Fruit fly (Drosophila melanogaster) whole organism, prepupa: ENCODE results near the gene CG9018.

Source experiments
- CG6808 ChIP-seq: fragments of 200-800 bp; sonication (Bioruptor generic); optimal IDR thresholded peaks from 3 replicates; lab custom pipeline; 2017; ENCODE audit warnings: missing biosample characterization, missing genetic modification characterization, mild to moderate bottlenecking, moderate library complexity, missing genetic modification reagents
- Eip78C ChIP-seq: fragments of 200-800 bp; sonication (Bioruptor generic); peaks from one replicate; lab custom pipeline; 2016; ENCODE audit warnings: missing biosample characterization, missing genetic modification characterization
- Lpt ChIP-seq: fragments of 200-800 bp; sonication (Bioruptor generic); optimal IDR thresholded peaks from 3 replicates; lab custom pipeline; 2016; ENCODE audit warnings: missing biosample characterization, missing genetic modification characterization
- Sox14 ChIP-seq: fragments of 200-800 bp; sonication (Bioruptor generic); optimal IDR thresholded peaks from 3 replicates; lab custom pipeline; 2016; ENCODE audit warnings: missing biosample characterization, missing genetic modification characterization
- net ChIP-seq: fragments of 200-800 bp; sonication (Bioruptor generic); optimal IDR thresholded peaks from 3 replicates; lab custom pipeline; 2016; ENCODE audit warnings: missing biosample characterization, missing genetic modification characterization

- TF ChIP-seq Lpt (no peak), Eip78C (GFP tag; lab: Kevin White, UChicago) (no peak), CG6808 (GFP tag; lab: Kevin White, UChicago) (no peak), Sox14 (GFP tag; lab: Kevin White, UChicago) (no peak), net (no peak)
Measured at dm6 chr3L:2196713-2197112, 40.2 kb downstream of the CG9018 start, which contains the start of gene CG8960.
